Worm (Caenorhabditis elegans) whole organism, L1 larva: ENCODE measurements around the gene T01H10.11.
A peak's percentile ranks its signal among the peaks of the same experiment; 100 is the strongest.

Experiments
- F16B12.6 ChIP-seq: fragments of 150-350 bp; optimal IDR thresholded peaks from 2 replicates; lab custom pipeline; 2014; ENCODE audit warnings: missing biosample characterization, missing genetic modification characterization
- Y116A8C.19 ChIP-seq: sonication (generic microtip); optimal IDR thresholded peaks from 2 replicates; lab custom pipeline; 2016; ENCODE audit warnings: missing compliant biosample characterization, missing genetic modification characterization, borderline replicate concordance
- aha-1 ChIP-seq: fragments of 150-350 bp; optimal IDR thresholded peaks from 2 replicates; lab custom pipeline; 2014; ENCODE audit warnings: missing biosample characterization, missing genetic modification characterization
- aly-2 ChIP-seq: fragments of 150-350 bp; optimal IDR thresholded peaks from 2 replicates; lab custom pipeline; 2014; ENCODE audit warnings: missing biosample characterization, missing genetic modification characterization
- blmp-1 ChIP-seq: fragments of 150-350 bp; optimal IDR thresholded peaks from 2 replicates; lab custom pipeline; 2014; ENCODE audit warnings: missing biosample characterization, missing genetic modification characterization
- ceh-8 ChIP-seq: fragments of 200-800 bp; sonication (Bioruptor generic); optimal IDR thresholded peaks from 2 replicates; lab custom pipeline; 2018; ENCODE audit warnings: mild to moderate bottlenecking, missing genetic modification characterization, moderate library complexity, missing compliant biosample characterization
- ceh-82 ChIP-seq, 3 experiments: fragments of 150-350 bp in 1 of 3; sonication (generic microtip) in 2 of 3; optimal IDR thresholded peaks; 2 replicates each; lab custom pipeline; 2014 to 2017; ENCODE audit warnings: missing biosample characterization in 3 of 3, missing genetic modification characterization in 3 of 3
- ceh-90 ChIP-seq: sonication (generic microtip); optimal IDR thresholded peaks from 2 replicates; lab custom pipeline; 2016; ENCODE audit warnings: missing genetic modification characterization, missing compliant biosample characterization
- dpl-1 ChIP-seq, 3 experiments: fragments of 150-350 bp in 2 of 3; sonication (generic microtip) in 1 of 3; optimal IDR thresholded peaks; 2 replicates each; lab custom pipeline; 2014 to 2017; ENCODE audit warnings: missing biosample characterization in 3 of 3, missing genetic modification characterization in 3 of 3, missing genetic modification reagents in 3 of 3
- dsc-1 ChIP-seq: sonication (generic microtip); optimal IDR thresholded peaks from 2 replicates; lab custom pipeline; 2016; ENCODE audit warnings: mild to moderate bottlenecking, missing genetic modification characterization, missing compliant biosample characterization
- efl-1 ChIP-seq, 4 experiments: fragments of 150-350 bp; optimal IDR thresholded peaks in 3 of 4; peaks in 1 of 4; 1 replicate in 1 of 4; 2 replicates in 3 of 4; lab custom pipeline; 2014; ENCODE audit warnings: missing biosample characterization in 2 of 4, missing genetic modification characterization in 2 of 4, missing genetic modification reagents in 2 of 4
- egl-13 ChIP-seq: sonication (generic microtip); optimal IDR thresholded peaks from 2 replicates; lab custom pipeline; 2016; ENCODE audit warnings: missing genotype, missing genetic modification reagents, missing genetic modification characterization, missing compliant biosample characterization
- egl-27 ChIP-seq, 2 experiments: fragments of 150-350 bp in 1 of 2; sonication (generic microtip); optimal IDR thresholded peaks; 3 replicates each; lab custom pipeline; 2017 to 2018; ENCODE audit warnings: missing biosample characterization in 2 of 2, missing genetic modification characterization in 2 of 2, missing genetic modification reagents in 2 of 2
- elt-2 ChIP-seq: sonication (generic microtip); optimal IDR thresholded peaks from 2 replicates; lab custom pipeline; 2016; ENCODE audit warnings: missing genetic modification characterization, mild to moderate bottlenecking, inconsistent platforms, missing compliant biosample characterization, missing genetic modification reagents
- elt-3 ChIP-seq, 6 experiments: fragments of 150-350 bp in 1 of 6; sonication (generic microtip); optimal IDR thresholded peaks; 2 replicates each; lab custom pipeline; 2017 to 2018; ENCODE audit warnings: missing biosample characterization in 6 of 6, missing genetic modification characterization in 6 of 6, inconsistent platforms in 1 of 6
- ets-5 ChIP-seq: fragments of 200-800 bp; sonication (Bioruptor generic); IDR thresholded peaks from 2 replicates; pipeline ENCODE4 v1.3.6; 2022; ENCODE audit warnings: missing genetic modification characterization, missing compliant biosample characterization
- fkh-8 ChIP-seq: sonication (generic microtip); optimal IDR thresholded peaks from 2 replicates; lab custom pipeline; 2016; ENCODE audit warnings: mild to moderate bottlenecking, missing genetic modification characterization, missing compliant biosample characterization
- hlh-4 ChIP-seq: sonication (generic microtip); optimal IDR thresholded peaks from 2 replicates; lab custom pipeline; 2016; ENCODE audit warnings: mild to moderate bottlenecking, missing genetic modification characterization, missing compliant biosample characterization
- hpl-2 ChIP-seq: fragments of 150-350 bp; optimal IDR thresholded peaks from 2 replicates; lab custom pipeline; 2014; ENCODE audit warnings: missing biosample characterization, missing genetic modification reagents, missing genetic modification characterization
- isw-1 ChIP-seq: fragments of 200-800 bp; sonication (Bioruptor generic); IDR thresholded peaks from 2 replicates; pipeline ENCODE4 v1.3.6; 2022; ENCODE audit warnings: missing genetic modification characterization, missing compliant biosample characterization
- lin-13 ChIP-seq: fragments of 150-350 bp; optimal IDR thresholded peaks from 2 replicates; lab custom pipeline; 2014; ENCODE audit warnings: missing biosample characterization, missing genetic modification reagents, missing genetic modification characterization
- lin-14 ChIP-seq: fragments of 200-800 bp; sonication (Bioruptor generic); optimal IDR thresholded peaks from 2 replicates; lab custom pipeline; 2018; ENCODE audit warnings: mild to moderate bottlenecking, missing genetic modification characterization, moderate library complexity, missing compliant biosample characterization
- lin-35 ChIP-seq, 2 experiments: fragments of 150-350 bp; optimal IDR thresholded peaks; 2 replicates each; lab custom pipeline; 2014; ENCODE audit warnings: missing biosample characterization in 2 of 2, missing genetic modification characterization in 2 of 2, missing genetic modification reagents in 2 of 2
- lin-39 ChIP-seq: fragments of 150-350 bp; optimal IDR thresholded peaks from 2 replicates; lab custom pipeline; 2014; ENCODE audit warnings: missing biosample characterization, missing genetic modification reagents, missing genetic modification characterization
- mab-9 ChIP-seq: fragments of 200-800 bp; sonication (Bioruptor generic); IDR thresholded peaks from 2 replicates; pipeline ENCODE4 v1.3.6; 2022; ENCODE audit warnings: missing genetic modification reagents, missing genetic modification characterization, missing compliant biosample characterization
- mdl-1 ChIP-seq, 2 experiments: fragments of 150-350 bp; optimal IDR thresholded peaks; 2 replicates each; lab custom pipeline; 2014 to 2017; ENCODE audit warnings: missing biosample characterization in 2 of 2, missing genetic modification characterization in 2 of 2, inconsistent platforms in 1 of 2
- nhr-76 ChIP-seq: sonication (generic microtip); optimal IDR thresholded peaks from 2 replicates; lab custom pipeline; 2017; ENCODE audit warnings: missing biosample characterization, missing genetic modification characterization
- nhr-77 ChIP-seq: fragments of 150-350 bp; optimal IDR thresholded peaks from 2 replicates; lab custom pipeline; 2014; ENCODE audit warnings: missing biosample characterization, missing genetic modification characterization
- nhr-84 ChIP-seq: sonication (generic microtip); optimal IDR thresholded peaks from 2 replicates; lab custom pipeline; 2017; ENCODE audit warnings: missing biosample characterization, missing genetic modification characterization
- pax-3 ChIP-seq: fragments of 200-800 bp; sonication (Bioruptor generic); optimal IDR thresholded peaks from 2 replicates; lab custom pipeline; 2018; ENCODE audit warnings: mild to moderate bottlenecking, missing genetic modification characterization, moderate library complexity, missing compliant biosample characterization
- snpc-4 ChIP-seq: fragments of 150-350 bp; optimal IDR thresholded peaks from 2 replicates; lab custom pipeline; 2014; ENCODE audit warnings: missing biosample characterization, missing genetic modification characterization
- snu-23 ChIP-seq: sonication (generic microtip); optimal IDR thresholded peaks from 2 replicates; lab custom pipeline; 2016; ENCODE audit warnings: missing genetic modification characterization, missing compliant biosample characterization
- sox-4 ChIP-seq: sonication (generic microtip); optimal IDR thresholded peaks from 2 replicates; lab custom pipeline; 2016; ENCODE audit warnings: missing genetic modification characterization, missing compliant biosample characterization
- sptf-1 ChIP-seq: fragments of 150-350 bp; optimal IDR thresholded peaks from 2 replicates; lab custom pipeline; 2014; ENCODE audit warnings: missing biosample characterization, missing genetic modification characterization
- sup-37 ChIP-seq: fragments of 200-800 bp; sonication (Bioruptor generic); optimal IDR thresholded peaks from 2 replicates; lab custom pipeline; 2018; ENCODE audit warnings: mild to moderate bottlenecking, missing genetic modification characterization, missing compliant biosample characterization
- tbx-2 ChIP-seq: sonication (generic microtip); optimal IDR thresholded peaks from 2 replicates; lab custom pipeline; 2016; ENCODE audit warnings: missing genetic modification characterization, missing compliant biosample characterization
- unc-130 ChIP-seq: fragments of 150-350 bp; optimal IDR thresholded peaks from 2 replicates; lab custom pipeline; 2017; ENCODE audit warnings: missing biosample characterization, missing genetic modification characterization, inconsistent platforms
- unc-30 ChIP-seq: sonication (generic microtip); optimal IDR thresholded peaks from 2 replicates; lab custom pipeline; 2017; ENCODE audit warnings: missing biosample characterization, missing genetic modification characterization
- unc-62 ChIP-seq: fragments of 150-350 bp; optimal IDR thresholded peaks from 2 replicates; lab custom pipeline; 2014; ENCODE audit warnings: missing biosample characterization, missing genetic modification reagents, missing genetic modification characterization
- unc-86 ChIP-seq: sonication (generic microtip); optimal IDR thresholded peaks from 2 replicates; lab custom pipeline; 2016; ENCODE audit warnings: missing genetic modification characterization, missing compliant biosample characterization
- vab-15 ChIP-seq: sonication (generic microtip); optimal IDR thresholded peaks from 2 replicates; lab custom pipeline; 2017; ENCODE audit warnings: missing genotype, mild to moderate bottlenecking, missing genetic modification characterization, missing compliant biosample characterization
- xbp-1 ChIP-seq: sonication (generic microtip); optimal IDR thresholded peaks from 2 replicates; lab custom pipeline; 2016; ENCODE audit warnings: missing genetic modification characterization, missing compliant biosample characterization
- ztf-11 ChIP-seq, 2 experiments: sonication (generic microtip); optimal IDR thresholded peaks; 2 replicates each; lab custom pipeline; 2016 to 2017; ENCODE audit warnings: missing genetic modification characterization in 2 of 2, missing biosample characterization in 1 of 2, missing compliant biosample characterization in 1 of 2

Gene T01H10.11

ce11 chrX:12143693-12144092, 20.4 kb downstream of the T01H10.11 start, which contains the start of gene M153.5:
Gene M153.5 (plus strand): TSS chrX:12143993.
- TF ChIP-seq sptf-1 (tag; lab: Kevin White, UChicago) = no peak
- TF ChIP-seq aly-2 (tag; lab: Kevin White, UChicago) = no peak
- no peak for TF ChIP-seq nhr-84
- TF ChIP-seq snu-23 = no peak
- TF ChIP-seq egl-27 (tag; optimal IDR thresholded peaks at IDR 0.05; lab: Kevin White, UChicago) = no peak
- TF ChIP-seq sox-4 (tag; lab: Kevin White, UChicago) = no peak
- TF ChIP-seq lin-39 = no peak
- TF ChIP-seq egl-13 (tag; lab: Kevin White, UChicago) = no peak
- no peak for TF ChIP-seq mab-9 (GFP tag; lab: Robert Waterston, UW)
- TF ChIP-seq dpl-1 (GFP tag; optimal IDR thresholded peaks at IDR 0.05; lab: Kevin White, UChicago) = no peak
- no peak for TF ChIP-seq efl-1 (optimal IDR thresholded peaks at IDR 0.05; lab: Kevin White, UChicago)
- TF ChIP-seq efl-1 (GFP tag; optimal IDR thresholded peaks at IDR 0.05 in 1 of 2; lab: Kevin White, UChicago) = no peak
- no peak for TF ChIP-seq ceh-90 (tag; lab: Kevin White, UChicago)
- TF ChIP-seq ets-5 = no peak
- no peak for TF ChIP-seq unc-30 (tag; lab: Kevin White, UChicago)

ce11 chrX:12145919-12146318, 22.7 kb downstream of the T01H10.11 start:
- TF ChIP-seq snu-23 = no peak
- no peak for TF ChIP-seq vab-15
- TF ChIP-seq tbx-2 = no peak
- TF ChIP-seq blmp-1 (tag; lab: Kevin White, UChicago) = peak; percentile 8

ce11 chrX:12146453-12147085, 23.3 kb downstream of the T01H10.11 start, which contains the start of gene pycr-1:
Gene pycr-1 (plus strand): TSS chrX:12146832.
- TF ChIP-seq xbp-1 (tag; lab: Kevin White, UChicago) = no peak
- TF ChIP-seq Y116A8C.19 (tag; lab: Kevin White, UChicago) = no peak
- TF ChIP-seq ets-5 = no peak
- no peak for TF ChIP-seq sup-37 (GFP tag; lab: Kevin White, UChicago)
- no peak for TF ChIP-seq dsc-1 (tag; lab: Kevin White, UChicago)
- no peak for TF ChIP-seq snu-23
- TF ChIP-seq mab-9 (GFP tag; lab: Robert Waterston, UW) = no peak
- no peak for TF ChIP-seq pax-3 (tag; lab: Kevin White, UChicago)
- TF ChIP-seq ceh-8 (GFP tag; lab: Kevin White, UChicago) = no peak
- TF ChIP-seq efl-1 (optimal IDR thresholded peaks at IDR 0.05; lab: Kevin White, UChicago) = no peak
- peak in 1 of 2 experiments; percentile 73 for TF ChIP-seq efl-1 (GFP tag; optimal IDR thresholded peaks at IDR 0.05 in 1 of 2; lab: Kevin White, UChicago)
- peak; percentile 60 for TF ChIP-seq elt-2 (tag; lab: Kevin White, UChicago)
- TF ChIP-seq hlh-4 = no peak
- no peak for TF ChIP-seq nhr-77 (tag; lab: Kevin White, UChicago)
- TF ChIP-seq aha-1 (tag; lab: Kevin White, UChicago) = no peak
- TF ChIP-seq tbx-2 = no peak
- TF ChIP-seq snpc-4 = no peak
- TF ChIP-seq mdl-1 (tag; optimal IDR thresholded peaks at IDR 0.05; lab: Kevin White, UChicago) = no peak
- no peak for TF ChIP-seq unc-62 (GFP tag; lab: Kevin White, UChicago)
- TF ChIP-seq elt-3 (tag; optimal IDR thresholded peaks at IDR 0.05; lab: Kevin White, UChicago) = peak in 1 of 6 experiments; percentile 43
- TF ChIP-seq hpl-2 = no peak
- no peak for TF ChIP-seq unc-86 (tag; lab: Kevin White, UChicago)
- TF ChIP-seq F16B12.6 (tag; lab: Kevin White, UChicago) = no peak
- TF ChIP-seq unc-130 = no peak
- no peak for TF ChIP-seq ceh-82 (tag; optimal IDR thresholded peaks at IDR 0.05; lab: Kevin White, UChicago)
- TF ChIP-seq fkh-8 (tag; lab: Kevin White, UChicago) = no peak
- no peak for TF ChIP-seq isw-1 (GFP tag; lab: Robert Waterston, UW)
- no peak for TF ChIP-seq lin-13 (GFP tag; lab: Kevin White, UChicago)
- peak in 1 of 2 experiments; percentile 6 for TF ChIP-seq lin-35 (GFP tag; optimal IDR thresholded peaks at IDR 0.05; lab: Kevin White, UChicago)
- no peak for TF ChIP-seq ztf-11 (tag; optimal IDR thresholded peaks at IDR 0.05; lab: Kevin White, UChicago)
- no peak for TF ChIP-seq nhr-76 (tag; lab: Kevin White, UChicago)
- TF ChIP-seq lin-14 (GFP tag; lab: Kevin White, UChicago) = no peak
